Fruit fly (Drosophila melanogaster) whole organism, embryonic: ENCODE results near the gene Dok.

Source experiments
- ATbp ChIP-seq: fragments of 200-800 bp; sonication (Bioruptor generic); optimal IDR thresholded peaks from 2 replicates; lab custom pipeline; 2017; ENCODE audit warnings: missing biosample characterization, mild to moderate bottlenecking, missing genetic modification characterization, missing genetic modification reagents
- Aef1 ChIP-seq: fragments of 200-800 bp; sonication (Bioruptor generic); IDR thresholded peaks from 3 replicates; pipeline ENCODE4 v1.3.6; 2022; ENCODE audit warnings: missing biosample characterization, missing genetic modification characterization
- BtbVII ChIP-seq: fragments of 200-800 bp; sonication (Bioruptor generic); optimal IDR thresholded peaks from 3 replicates; lab custom pipeline; 2017; ENCODE audit warnings: missing biosample characterization, mild to moderate bottlenecking, missing genetic modification characterization
- CG10267 ChIP-seq: fragments of 200-800 bp; sonication (Bioruptor generic); optimal IDR thresholded peaks from 2 replicates; lab custom pipeline; 2018; ENCODE audit warnings: missing biosample characterization, mild to moderate bottlenecking, missing genetic modification characterization, moderate library complexity
- CG10274 ChIP-seq: fragments of 200-800 bp; sonication (Bioruptor generic); optimal IDR thresholded peaks from 3 replicates; lab custom pipeline; 2017; ENCODE audit warnings: missing biosample characterization, mild to moderate bottlenecking, missing genetic modification characterization
- CG10959 ChIP-seq: fragments of 200-800 bp; sonication (Bioruptor generic); IDR thresholded peaks from 2 replicates; pipeline ENCODE4 v1.3.6; 2022; ENCODE audit warnings: missing biosample characterization, missing genetic modification characterization
- CG13287 ChIP-seq: fragments of 200-800 bp; sonication (Bioruptor generic); IDR thresholded peaks from 2 replicates; pipeline ENCODE4 v1.3.6; 2022; ENCODE audit warnings: missing biosample characterization, missing genetic modification characterization; ENCODE audit not compliant: partially characterized antibody
- CG13296 ChIP-seq: fragments of 200-800 bp; sonication (Bioruptor generic); optimal IDR thresholded peaks from 3 replicates; lab custom pipeline; 2018; ENCODE audit warnings: missing biosample characterization, mild to moderate bottlenecking, missing genetic modification characterization
- CG17359 ChIP-seq: fragments of 200-800 bp; sonication (Bioruptor generic); optimal IDR thresholded peaks from 3 replicates; lab custom pipeline; 2018; ENCODE audit warnings: missing biosample characterization, mild to moderate bottlenecking, missing genetic modification characterization, moderate library complexity
- CG30403 ChIP-seq: fragments of 200-800 bp; sonication (Bioruptor generic); optimal IDR thresholded peaks from 3 replicates; lab custom pipeline; 2016; ENCODE audit warnings: missing biosample characterization, missing genetic modification characterization
- CG30431 ChIP-seq: fragments of 200-800 bp; sonication (Bioruptor generic); optimal IDR thresholded peaks from 2 replicates; lab custom pipeline; 2017; ENCODE audit warnings: missing biosample characterization, missing genetic modification characterization
- CG3065 ChIP-seq: fragments of 200-800 bp; sonication (Bioruptor generic); optimal IDR thresholded peaks from 2 replicates; lab custom pipeline; 2016; ENCODE audit warnings: missing biosample characterization, missing genetic modification characterization
- CG33213 ChIP-seq: fragments of 200-800 bp; sonication (Bioruptor generic); optimal IDR thresholded peaks from 3 replicates; lab custom pipeline; 2016; ENCODE audit warnings: missing biosample characterization, missing genetic modification characterization
- CG4617 ChIP-seq: fragments of 200-800 bp; sonication (Bioruptor generic); optimal IDR thresholded peaks from 3 replicates; lab custom pipeline; 2016; ENCODE audit warnings: missing biosample characterization, missing genetic modification characterization, borderline replicate concordance
- CG4730 ChIP-seq: fragments of 200-800 bp; sonication (Bioruptor generic); IDR thresholded peaks from 2 replicates; pipeline ENCODE4 v1.3.6; 2022; ENCODE audit warnings: missing biosample characterization, missing genetic modification characterization
- CG4820 ChIP-seq: fragments of 200-800 bp; sonication (Bioruptor generic); optimal IDR thresholded peaks from 3 replicates; lab custom pipeline; 2016; ENCODE audit warnings: missing biosample characterization, missing genetic modification characterization
- CG8478 ChIP-seq: fragments of >200 bp; optimal IDR thresholded peaks from 2 replicates; lab custom pipeline; 2018
- CG9609 ChIP-seq: fragments of 200-800 bp; sonication (Bioruptor generic); optimal IDR thresholded peaks from 3 replicates; lab custom pipeline; 2016; ENCODE audit warnings: missing biosample characterization, missing genetic modification characterization
- CrebB ChIP-seq: fragments of 200-800 bp; sonication (Bioruptor generic); optimal IDR thresholded peaks from 3 replicates; lab custom pipeline; 2018; ENCODE audit warnings: missing biosample characterization, mild to moderate bottlenecking, missing genetic modification characterization
- Dbx ChIP-seq: fragments of 200-800 bp; sonication (Bioruptor generic); IDR thresholded peaks from 3 replicates; pipeline ENCODE4 v1.3.6; 2022; ENCODE audit warnings: missing biosample characterization, missing genetic modification characterization
- Deaf1 ChIP-seq: fragments of 200-800 bp; optimal IDR thresholded peaks from 3 replicates; lab custom pipeline; 2019; ENCODE audit warnings: missing biosample characterization, mild to moderate bottlenecking, missing genetic modification characterization, moderate library complexity
- Dek ChIP-seq: fragments of 200-800 bp; sonication (Bioruptor generic); optimal IDR thresholded peaks from 3 replicates; lab custom pipeline; 2019; ENCODE audit warnings: missing biosample characterization, mild to moderate bottlenecking, missing genetic modification characterization, moderate library complexity
- Dfd ChIP-seq, 2 experiments: fragments of >200 bp; optimal IDR thresholded peaks; 2 replicates each; lab custom pipeline; 2017; ENCODE audit warnings: missing biosample characterization in 2 of 2, missing genetic modification characterization in 2 of 2
- Dip3 ChIP-seq: fragments of 200-800 bp; sonication (Bioruptor generic); optimal IDR thresholded peaks from 3 replicates; lab custom pipeline; 2016; ENCODE audit warnings: missing biosample characterization, missing genetic modification characterization
- Fer3 ChIP-seq: fragments of 200-800 bp; sonication (Bioruptor generic); optimal IDR thresholded peaks from 2 replicates; lab custom pipeline; 2018; ENCODE audit warnings: missing biosample characterization, mild to moderate bottlenecking, missing genetic modification characterization, moderate library complexity
- H2.0 ChIP-seq: fragments of 200-800 bp; sonication (Bioruptor generic); IDR thresholded peaks from 2 replicates; pipeline ENCODE4 v1.3.6; 2022; ENCODE audit warnings: missing biosample characterization, missing genetic modification characterization
- HLH3B ChIP-seq: fragments of 200-800 bp; sonication (Bioruptor generic); IDR thresholded peaks from 2 replicates; pipeline ENCODE4 v1.3.6; 2022; ENCODE audit warnings: missing biosample characterization, missing genetic modification characterization
- Hr3 ChIP-seq: fragments of 200-800 bp; sonication (Bioruptor generic); optimal IDR thresholded peaks from 3 replicates; lab custom pipeline; 2016; ENCODE audit warnings: missing biosample characterization, missing genetic modification characterization
- Max ChIP-seq: fragments of 200-800 bp; sonication (Bioruptor generic); optimal IDR thresholded peaks from 2 replicates; lab custom pipeline; 2016; ENCODE audit warnings: missing biosample characterization, mild to moderate bottlenecking, missing genetic modification characterization
- Ravus ChIP-seq: fragments of 200-800 bp; sonication (Bioruptor generic); IDR thresholded peaks from 2 replicates; pipeline ENCODE4 v1.3.6; 2022; ENCODE audit warnings: missing biosample characterization, missing genetic modification characterization
- Scr ChIP-seq: fragments of 200-800 bp; sonication (Bioruptor generic); IDR thresholded peaks from 2 replicates; pipeline ENCODE4 v1.3.6; 2022; ENCODE audit warnings: missing biosample characterization, missing genetic modification characterization; ENCODE audit not compliant: partially characterized antibody
- Sry-δ ChIP-seq: fragments of 200-800 bp; sonication (Bioruptor generic); optimal IDR thresholded peaks from 2 replicates; lab custom pipeline; 2016; ENCODE audit warnings: missing biosample characterization, missing genetic modification characterization
- aop ChIP-seq: fragments of 200-800 bp; sonication (Bioruptor generic); IDR thresholded peaks from 2 replicates; pipeline ENCODE4 v1.3.6; 2022; ENCODE audit warnings: missing biosample characterization, missing genetic modification characterization
- bab2 ChIP-seq: fragments of 200-800 bp; sonication (Bioruptor generic); optimal IDR thresholded peaks from 2 replicates; lab custom pipeline; 2016; ENCODE audit warnings: missing biosample characterization, missing genetic modification characterization
- bigmax ChIP-seq: fragments of 200-800 bp; sonication (Bioruptor generic); optimal IDR thresholded peaks from 2 replicates; lab custom pipeline; 2018; ENCODE audit warnings: missing biosample characterization, mild to moderate bottlenecking, missing genetic modification characterization
- cato ChIP-seq: fragments of 200-800 bp; sonication (Bioruptor generic); optimal IDR thresholded peaks from 2 replicates; lab custom pipeline; 2016; ENCODE audit warnings: missing biosample characterization, missing genetic modification characterization, borderline replicate concordance
- cg ChIP-seq: fragments of 200-800 bp; sonication (Bioruptor generic); optimal IDR thresholded peaks from 3 replicates; lab custom pipeline; 2019; ENCODE audit warnings: missing biosample characterization, mild to moderate bottlenecking, missing genetic modification characterization, moderate library complexity
- crp ChIP-seq, 2 experiments: fragments of 200-800 bp; sonication (Bioruptor generic); optimal IDR thresholded peaks; 2 replicates in 1 of 2; 3 replicates in 1 of 2; lab custom pipeline; 2017; ENCODE audit warnings: missing biosample characterization in 2 of 2, missing genetic modification characterization in 2 of 2, mild to moderate bottlenecking in 1 of 2, moderate library complexity in 1 of 2
- dan ChIP-seq: fragments of 200-800 bp; sonication (Bioruptor generic); IDR thresholded peaks from 2 replicates; pipeline ENCODE4 v1.3.6; 2022; ENCODE audit warnings: missing biosample characterization, missing genetic modification characterization
- dati ChIP-seq: fragments of 200-800 bp; sonication (Bioruptor generic); IDR thresholded peaks from 2 replicates; pipeline ENCODE4 v1.3.6; 2022; ENCODE audit warnings: missing biosample characterization, missing genetic modification characterization
- disco-r ChIP-seq: fragments of 200-800 bp; sonication (Bioruptor generic); optimal IDR thresholded peaks from 2 replicates; lab custom pipeline; 2016; ENCODE audit warnings: missing biosample characterization, missing genetic modification characterization
- dpn ChIP-seq, 2 experiments: fragments of 200-800 bp; sonication (Bioruptor generic); optimal IDR thresholded peaks; 3 replicates each; lab custom pipeline; 2016; ENCODE audit warnings: missing biosample characterization in 2 of 2, missing genetic modification characterization in 2 of 2
- fd64A ChIP-seq: fragments of 200-800 bp; sonication (Bioruptor generic); optimal IDR thresholded peaks from 3 replicates; lab custom pipeline; 2018; ENCODE audit warnings: missing biosample characterization, mild to moderate bottlenecking, missing genetic modification characterization
- gcm2 ChIP-seq: fragments of 200-800 bp; sonication (Bioruptor generic); optimal IDR thresholded peaks from 2 replicates; lab custom pipeline; 2016; ENCODE audit warnings: missing biosample characterization, missing genetic modification characterization
- inv ChIP-seq: fragments of 200-800 bp; sonication (Bioruptor generic); IDR thresholded peaks from 2 replicates; pipeline ENCODE4 v1.3.6; 2022; ENCODE audit warnings: missing biosample characterization, missing genetic modification characterization; ENCODE audit not compliant: partially characterized antibody
- knrl ChIP-seq: fragments of 200-800 bp; sonication (Bioruptor generic); IDR thresholded peaks from 3 replicates; pipeline ENCODE4 v1.3.6; 2022; ENCODE audit warnings: missing biosample characterization, missing genetic modification characterization; ENCODE audit not compliant: partially characterized antibody
- p53 ChIP-seq: fragments of 200-800 bp; sonication (Bioruptor generic); optimal IDR thresholded peaks from 2 replicates; lab custom pipeline; 2016; ENCODE audit warnings: missing biosample characterization, missing genetic modification characterization
- pnt ChIP-seq: fragments of 200-800 bp; sonication (Bioruptor generic); optimal IDR thresholded peaks from 3 replicates; lab custom pipeline; 2016; ENCODE audit warnings: missing biosample characterization, missing genetic modification characterization
- pzg ChIP-seq: fragments of 200-800 bp; sonication (Bioruptor generic); optimal IDR thresholded peaks from 3 replicates; lab custom pipeline; 2018; ENCODE audit warnings: missing biosample characterization, mild to moderate bottlenecking, missing genetic modification characterization, moderate library complexity
- row ChIP-seq: fragments of 200-800 bp; sonication (Bioruptor generic); IDR thresholded peaks from 3 replicates; pipeline ENCODE4 v1.3.6; 2022; ENCODE audit warnings: missing biosample characterization, missing genetic modification characterization
- run ChIP-seq: fragments of 200-800 bp; sonication (Bioruptor generic); optimal IDR thresholded peaks from 3 replicates; lab custom pipeline; 2018; ENCODE audit warnings: missing biosample characterization, mild to moderate bottlenecking, missing genetic modification characterization
- stc ChIP-seq: fragments of 200-800 bp; sonication (Bioruptor generic); IDR thresholded peaks from 2 replicates; pipeline ENCODE4 v1.3.6; 2022; ENCODE audit warnings: missing biosample characterization, missing genetic modification characterization

The Dok gene

DNA sequence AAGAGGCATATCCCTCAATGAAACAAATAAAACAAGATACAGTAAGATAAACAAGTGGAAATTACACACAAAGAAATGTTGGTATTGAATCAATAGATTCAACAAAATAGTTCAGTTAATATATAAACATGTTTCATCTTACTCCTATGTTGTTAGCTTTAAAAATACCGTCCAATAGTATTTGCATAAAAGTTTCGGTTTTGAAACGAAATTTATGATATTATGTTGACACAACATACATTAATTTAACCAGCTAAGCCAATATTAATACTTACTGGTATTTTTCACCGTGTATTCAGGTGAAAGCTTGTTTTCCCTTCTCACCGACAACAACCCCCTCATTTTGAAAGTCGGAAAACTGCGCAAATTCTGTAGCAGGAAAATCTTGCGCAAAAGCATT lies 14.5 kb downstream of the Dok start (continued):
- TF ChIP-seq CG17359 (peak; percentile 78), pzg (no peak), Aef1 (GFP tag; lab: Robert Waterston, UW) (no peak), gcm2 (GFP tag; lab: Kevin White, UChicago) (no peak), aop (GFP tag; lab: Robert Waterston, UW) (no peak), dan (GFP tag; lab: Robert Waterston, UW) (no peak), CG33213 (no peak), CG13287 (no peak), stc (GFP tag; lab: Robert Waterston, UW) (peak; percentile 50; the same call in 1 of the 2 replicates), dati (GFP tag; lab: Robert Waterston, UW) (no peak), knrl (GFP tag; lab: Robert Waterston, UW) (no peak), Fer3 (tag; lab: Kevin White, UChicago) (peak; percentile 77), Deaf1 (peak; percentile 32), Hr3 (peak; percentile 46), bigmax (no peak), CG4730 (no peak), row (peak; percentile 74), Sry-δ (GFP tag; lab: Kevin White, UChicago) (peak; percentile 6), disco-r (GFP tag; lab: Kevin White, UChicago) (peak; percentile 62), Scr (GFP tag; lab: Robert Waterston, UW) (no peak), CG8478 (no peak), Dek (peak; percentile 41), CG9609 (GFP tag; lab: Kevin White, UChicago) (peak; percentile 46), CrebB (tag; lab: Kevin White, UChicago) (peak; percentile 31), HLH3B (peak; percentile 58; the same call in 1 of the 2 replicates), Max (GFP tag; lab: Kevin White, UChicago) (peak; percentile 17), Dbx (GFP tag; lab: Robert Waterston, UW) (peak; percentile 75; the same call in 1 of the 3 replicates), BtbVII (peak; percentile 62), Dfd (GFP tag; optimal IDR thresholded peaks at IDR 0.05; lab: Kevin White, UChicago) (no peak), fd64A (GFP tag; lab: Kevin White, UChicago) (peak; percentile 54), cg (GFP tag; lab: Kevin White, UChicago) (no peak), H2.0 (GFP tag; lab: Robert Waterston, UW) (no peak), CG4617 (GFP tag; lab: Kevin White, UChicago) (peak; percentile 21), run (peak; percentile 11), CG13296 (GFP tag; lab: Kevin White, UChicago) (peak; percentile 66), CG30431 (GFP tag; lab: Kevin White, UChicago) (no peak), ATbp (GFP tag; lab: Kevin White, UChicago) (peak; percentile 81), dpn (GFP tag; optimal IDR thresholded peaks at IDR 0.05; lab: Kevin White, UChicago) (peak; percentile 49 to 56), p53 (GFP tag; lab: Kevin White, UChicago) (peak; percentile 21), CG4820 (peak; percentile 27), CG10267 (peak; percentile 51), CG30403 (GFP tag; lab: Kevin White, UChicago) (peak; percentile 61), Ravus (GFP tag; lab: Robert Waterston, UW) (no peak), CG3065 (no peak), crp (GFP tag; optimal IDR thresholded peaks at IDR 0.05; lab: Kevin White, UChicago) (no peak), pnt (GFP tag; lab: Kevin White, UChicago) (peak; percentile 27), inv (GFP tag; lab: Robert Waterston, UW) (no peak), cato (GFP tag; lab: Kevin White, UChicago) (peak; percentile 23), Dip3 (GFP tag; lab: Kevin White, UChicago) (no peak), CG10274 (GFP tag; lab: Kevin White, UChicago) (no peak), CG10959 (no peak), bab2 (GFP tag; lab: Kevin White, UChicago) (peak; percentile 62)
